Fruit fly (Drosophila melanogaster) whole organism, prepupa: Measurements from ENCODE around the gene PIG-H.
A peak's percentile ranks its signal among the peaks of the same experiment; 100 is the strongest.

ENCODE experiments used
- Blimp-1 ChIP-seq: fragments of 200-800 bp; sonication (Bioruptor generic); optimal IDR thresholded peaks from 3 replicates; lab custom pipeline; 2017; ENCODE audit warnings: missing biosample characterization, missing genetic modification characterization, mild to moderate bottlenecking, moderate library complexity, missing genetic modification reagents
- CG10631 ChIP-seq: fragments of 200-800 bp; sonication (Bioruptor generic); optimal IDR thresholded peaks from 2 replicates; lab custom pipeline; 2016; ENCODE audit warnings: missing biosample characterization, missing genetic modification characterization
- CG10669 ChIP-seq: fragments of 200-800 bp; sonication (Bioruptor generic); optimal IDR thresholded peaks from 3 replicates; lab custom pipeline; 2018; ENCODE audit warnings: missing biosample characterization, mild to moderate bottlenecking, missing genetic modification characterization, moderate library complexity
- CG11294 ChIP-seq: fragments of 200-800 bp; sonication (Bioruptor generic); IDR thresholded peaks from 2 replicates; pipeline ENCODE4 v1.3.6; 2022; ENCODE audit warnings: missing biosample characterization, missing genetic modification characterization
- CG11902 ChIP-seq: fragments of 200-800 bp; sonication (Bioruptor generic); optimal IDR thresholded peaks from 3 replicates; lab custom pipeline; 2016; ENCODE audit warnings: missing biosample characterization, missing genetic modification characterization
- CG15336 ChIP-seq: fragments of 200-800 bp; sonication (Bioruptor generic); IDR thresholded peaks from 2 replicates; pipeline ENCODE4 v1.3.6; 2022; ENCODE audit warnings: missing biosample characterization, missing genetic modification characterization
- CG16779 ChIP-seq: fragments of 200-800 bp; sonication (Bioruptor generic); optimal IDR thresholded peaks from 3 replicates; lab custom pipeline; 2017; ENCODE audit warnings: missing biosample characterization, mild to moderate bottlenecking, missing genetic modification characterization
- CG3032 ChIP-seq: fragments of 200-800 bp; optimal IDR thresholded peaks from 2 replicates; lab custom pipeline; 2019; ENCODE audit warnings: missing biosample characterization, mild to moderate bottlenecking, missing genetic modification characterization, moderate library complexity
- CG31627 ChIP-seq: fragments of 200-800 bp; sonication (Bioruptor generic); optimal IDR thresholded peaks from 3 replicates; lab custom pipeline; 2016; ENCODE audit warnings: missing biosample characterization, missing genetic modification characterization
- CG32006 ChIP-seq: fragments of 200-800 bp; sonication (Bioruptor generic); optimal IDR thresholded peaks from 3 replicates; lab custom pipeline; 2017; ENCODE audit warnings: missing biosample characterization, mild to moderate bottlenecking, missing genetic modification characterization
- CG34406 ChIP-seq: fragments of 200-800 bp; sonication (Bioruptor generic); optimal IDR thresholded peaks from 3 replicates; lab custom pipeline; 2016; ENCODE audit warnings: missing biosample characterization, missing genetic modification characterization
- CG6276 ChIP-seq: fragments of 200-800 bp; sonication (Bioruptor generic); optimal IDR thresholded peaks from 2 replicates; lab custom pipeline; 2017; ENCODE audit warnings: missing biosample characterization, mild to moderate bottlenecking, missing genetic modification characterization
- CG6854 ChIP-seq: fragments of 200-800 bp; sonication (Bioruptor generic); optimal IDR thresholded peaks from 2 replicates; lab custom pipeline; 2017; ENCODE audit warnings: missing biosample characterization, mild to moderate bottlenecking, missing genetic modification characterization
- CG7368 ChIP-seq: fragments of 200-800 bp; sonication (Bioruptor generic); optimal IDR thresholded peaks from 3 replicates; lab custom pipeline; 2016; ENCODE audit warnings: missing biosample characterization, missing genetic modification characterization
- CG8119 ChIP-seq: fragments of 200-800 bp; sonication (Bioruptor generic); IDR thresholded peaks from 3 replicates; pipeline ENCODE4 v1.3.6; 2022; ENCODE audit warnings: missing biosample characterization, missing genetic modification characterization
- CG8319 ChIP-seq: fragments of 200-800 bp; sonication (Bioruptor generic); optimal IDR thresholded peaks from 3 replicates; lab custom pipeline; 2016; ENCODE audit warnings: missing biosample characterization, missing genetic modification characterization
- CG8632 ChIP-seq: fragments of 200-800 bp; sonication (Bioruptor generic); optimal IDR thresholded peaks from 3 replicates; lab custom pipeline; 2016; ENCODE audit warnings: missing biosample characterization, missing genetic modification characterization
- Eip78C ChIP-seq: fragments of 200-800 bp; sonication (Bioruptor generic); peaks from one replicate; lab custom pipeline; 2016; ENCODE audit warnings: missing biosample characterization, missing genetic modification characterization
- Eip93F ChIP-seq: fragments of 200-800 bp; sonication (Bioruptor generic); optimal IDR thresholded peaks from 2 replicates; lab custom pipeline; 2016; ENCODE audit warnings: missing biosample characterization, mild to moderate bottlenecking, missing genetic modification characterization
- Ets96B ChIP-seq: fragments of 200-800 bp; optimal IDR thresholded peaks from 2 replicates; lab custom pipeline; 2019; ENCODE audit warnings: missing biosample characterization, mild to moderate bottlenecking, missing genetic modification characterization, moderate library complexity
- Gug ChIP-seq: fragments of 200-800 bp; sonication (Bioruptor generic); IDR thresholded peaks from 2 replicates; pipeline ENCODE4 v1.3.6; 2022; ENCODE audit warnings: missing biosample characterization, missing genetic modification characterization
- Hr38 ChIP-seq: sonication (Bioruptor generic); optimal IDR thresholded peaks from 2 replicates; lab custom pipeline; 2016; ENCODE audit warnings: missing biosample characterization, missing genetic modification characterization
- Hr39 ChIP-seq: fragments of 200-800 bp; sonication (Bioruptor generic); optimal IDR thresholded peaks from 2 replicates; lab custom pipeline; 2016; ENCODE audit warnings: missing biosample characterization, missing genetic modification characterization
- Hr4 ChIP-seq: fragments of 200-800 bp; sonication (Bioruptor generic); optimal IDR thresholded peaks from 3 replicates; lab custom pipeline; 2016; ENCODE audit warnings: missing biosample characterization, missing genetic modification characterization
- Lpt ChIP-seq: fragments of 200-800 bp; sonication (Bioruptor generic); optimal IDR thresholded peaks from 3 replicates; lab custom pipeline; 2016; ENCODE audit warnings: missing biosample characterization, missing genetic modification characterization
- Met ChIP-seq: fragments of 200-800 bp; sonication (Bioruptor generic); optimal IDR thresholded peaks from 3 replicates; lab custom pipeline; 2016; ENCODE audit warnings: missing biosample characterization, missing genetic modification characterization
- Smox ChIP-seq: fragments of 200-800 bp; sonication (Bioruptor generic); optimal IDR thresholded peaks from 3 replicates; lab custom pipeline; 2016; ENCODE audit warnings: missing biosample characterization, missing genetic modification characterization
- Sox15 ChIP-seq: fragments of 200-800 bp; sonication (Bioruptor generic); optimal IDR thresholded peaks from 3 replicates; lab custom pipeline; 2016; ENCODE audit warnings: missing biosample characterization, missing genetic modification characterization
- achi ChIP-seq: fragments of 200-800 bp; sonication (Bioruptor generic); optimal IDR thresholded peaks from 3 replicates; lab custom pipeline; 2016; ENCODE audit warnings: missing biosample characterization, missing genetic modification characterization
- dac ChIP-seq: fragments of 200-800 bp; sonication (Bioruptor generic); optimal IDR thresholded peaks from 2 replicates; lab custom pipeline; 2017; ENCODE audit warnings: missing biosample characterization, mild to moderate bottlenecking, missing genetic modification characterization
- eg ChIP-seq: fragments of 200-800 bp; sonication (Bioruptor generic); IDR thresholded peaks from 3 replicates; pipeline ENCODE4 v1.3.6; 2022; ENCODE audit warnings: missing biosample characterization, missing genetic modification characterization
- fd85E ChIP-seq: fragments of 200-800 bp; sonication (Bioruptor generic); optimal IDR thresholded peaks from 3 replicates; lab custom pipeline; 2016; ENCODE audit warnings: missing biosample characterization, missing genetic modification characterization
- fkh ChIP-seq: fragments of 200-800 bp; sonication (Bioruptor generic); optimal IDR thresholded peaks from 3 replicates; lab custom pipeline; 2017; ENCODE audit warnings: missing biosample characterization, mild to moderate bottlenecking, missing genetic modification characterization, moderate library complexity
- net ChIP-seq: fragments of 200-800 bp; sonication (Bioruptor generic); optimal IDR thresholded peaks from 3 replicates; lab custom pipeline; 2016; ENCODE audit warnings: missing biosample characterization, missing genetic modification characterization
- pdm3 ChIP-seq: fragments of 200-800 bp; sonication (Bioruptor generic); optimal IDR thresholded peaks from 3 replicates; lab custom pipeline; 2016; ENCODE audit warnings: missing biosample characterization, missing genetic modification characterization
- salr ChIP-seq, 2 experiments: fragments of 200-800 bp; sonication (Bioruptor generic); optimal IDR thresholded peaks; 3 replicates each; lab custom pipeline; 2016 to 2018; ENCODE audit warnings: missing biosample characterization in 2 of 2, missing genetic modification characterization in 2 of 2, mild to moderate bottlenecking in 1 of 2
- spab ChIP-seq: fragments of 200-800 bp; sonication (Bioruptor generic); optimal IDR thresholded peaks from 2 replicates; lab custom pipeline; 2017; ENCODE audit warnings: missing biosample characterization, mild to moderate bottlenecking, missing genetic modification characterization, missing genetic modification reagents
- svp ChIP-seq: fragments of 200-800 bp; sonication (Bioruptor generic); peaks from one replicate; lab custom pipeline; 2016; ENCODE audit warnings: missing biosample characterization, missing genetic modification characterization
- vri ChIP-seq: fragments of 200-800 bp; sonication (Bioruptor generic); optimal IDR thresholded peaks from 3 replicates; lab custom pipeline; 2016; ENCODE audit warnings: missing biosample characterization, mild to moderate bottlenecking, missing genetic modification characterization

PIG-H gene

DNA sequence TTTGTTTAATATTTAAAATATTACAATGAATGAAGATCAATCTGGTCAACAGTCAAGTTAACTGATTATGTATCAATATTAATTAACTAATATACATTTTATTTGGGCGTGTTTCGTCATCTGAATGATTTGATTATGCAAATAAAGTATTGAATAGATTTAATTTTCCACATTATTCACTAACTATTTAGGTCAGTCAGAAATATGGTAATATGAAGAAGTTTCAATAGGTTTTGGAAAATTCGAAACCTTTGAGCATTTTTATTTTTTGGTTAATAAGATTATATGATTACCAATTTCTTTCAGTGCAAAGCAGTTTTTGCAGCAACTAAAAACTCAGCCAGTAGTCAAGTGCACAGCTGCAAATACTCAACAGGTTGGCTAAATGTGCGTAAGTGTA lies 7.5 kb upstream of the PIG-H start (continued):
- TF ChIP-seq CG7368 (GFP tag; lab: Kevin White, UChicago) (no peak), spab (GFP tag; lab: Kevin White, UChicago) (no peak), CG34406 (GFP tag; lab: Kevin White, UChicago) (no peak), Blimp-1 (GFP tag; lab: Kevin White, UChicago) (no peak), net (GFP tag; lab: Kevin White, UChicago) (peak; percentile 47), eg (GFP tag; lab: Robert Waterston, UW) (peak; percentile 70)
- TF ChIP-seq, all 60 proteins: peak for 15

DNA sequence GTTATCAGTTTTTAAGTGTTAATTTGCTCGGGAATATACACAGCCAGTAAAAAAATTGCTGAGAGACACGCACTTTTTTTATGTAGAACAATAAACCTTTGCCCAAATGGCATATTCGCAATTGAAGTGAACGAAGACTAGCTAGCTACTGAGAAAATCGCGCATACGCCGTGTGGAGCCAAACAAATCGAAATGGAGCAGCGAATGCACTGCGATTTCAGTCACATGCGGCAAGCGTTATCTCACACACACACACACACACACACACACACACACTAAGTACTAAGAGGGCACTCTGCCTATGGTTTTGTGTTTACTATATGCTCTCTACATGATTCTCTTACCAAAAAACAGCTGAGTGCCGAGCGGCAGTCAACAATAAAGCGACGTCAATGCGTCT lies 6.1 kb upstream of the PIG-H start:
- no peak for TF ChIP-seq Hr4 (GFP tag; lab: Kevin White, UChicago)

DNA sequence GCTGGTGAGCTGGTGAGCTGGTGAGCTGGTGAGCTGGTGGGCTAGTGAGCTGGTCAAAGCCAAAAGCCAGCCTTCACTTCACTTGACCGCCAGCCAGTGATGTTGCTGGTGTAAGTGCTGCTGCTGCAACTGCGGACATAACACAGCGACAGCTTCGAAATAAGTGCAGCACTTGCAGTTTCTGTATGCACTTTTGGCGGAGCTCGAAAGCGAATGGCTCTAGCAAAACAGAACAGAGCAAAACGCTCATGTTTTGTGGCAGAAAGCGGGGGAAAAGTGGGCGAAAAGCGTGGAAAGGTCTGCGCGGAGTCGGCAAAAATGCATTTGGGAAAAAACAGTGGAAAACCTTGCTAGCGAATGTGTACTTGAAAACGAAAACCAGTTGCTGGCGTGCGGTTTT lies 5.0 kb upstream of the PIG-H start:
- TF ChIP-seq Hr4 (GFP tag; lab: Kevin White, UChicago) (no peak), Sox15 (GFP tag; lab: Kevin White, UChicago) (no peak), CG11294 (GFP tag; lab: Robert Waterston, UW) (no peak), Ets96B (no peak), Eip78C (GFP tag; lab: Kevin White, UChicago) (peak; percentile 44), pdm3 (no peak), Gug (GFP tag; lab: Robert Waterston, UW) (no peak), Smox (GFP tag; lab: Kevin White, UChicago) (no peak), Eip93F (GFP tag; lab: Kevin White, UChicago) (no peak)

DNA sequence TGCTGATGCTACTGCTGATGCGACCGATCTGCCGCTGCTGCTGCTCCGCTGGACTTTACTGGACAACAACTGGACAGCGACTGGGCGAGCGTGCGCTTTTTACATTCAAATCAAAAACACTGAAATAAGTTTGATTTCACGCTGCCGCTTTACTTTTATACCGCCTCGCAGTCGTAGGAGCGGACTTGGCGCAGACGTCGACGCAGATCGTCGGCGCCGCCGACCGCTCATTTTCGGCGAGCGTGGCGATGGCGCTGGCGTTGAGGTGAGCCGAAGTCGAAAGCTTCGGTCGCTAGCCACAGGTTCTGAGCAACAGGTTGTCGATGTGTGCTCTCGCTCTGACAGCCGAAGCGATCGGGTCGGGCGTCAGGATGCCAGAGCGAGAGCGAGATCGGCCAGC lies 3.9 kb upstream of the PIG-H start, which contains the start of gene Elovl7:
Gene Elovl7 (minus strand): TSS at position 131 of the 400 bp plus-strand sequence.
- TF ChIP-seq net (GFP tag; lab: Kevin White, UChicago): no peak
- TF ChIP-seq CG16779 (tag; lab: Kevin White, UChicago): no peak
- no peak for TF ChIP-seq CG32006 (GFP tag; lab: Kevin White, UChicago)
- no peak for TF ChIP-seq CG3032 (tag; lab: Kevin White, UChicago)
- peak; percentile 76 for TF ChIP-seq CG6854 (GFP tag; lab: Kevin White, UChicago)
- peak; percentile 28 for TF ChIP-seq Eip78C (GFP tag; lab: Kevin White, UChicago)
- TF ChIP-seq, all 60 proteins: peak for 2

DNA sequence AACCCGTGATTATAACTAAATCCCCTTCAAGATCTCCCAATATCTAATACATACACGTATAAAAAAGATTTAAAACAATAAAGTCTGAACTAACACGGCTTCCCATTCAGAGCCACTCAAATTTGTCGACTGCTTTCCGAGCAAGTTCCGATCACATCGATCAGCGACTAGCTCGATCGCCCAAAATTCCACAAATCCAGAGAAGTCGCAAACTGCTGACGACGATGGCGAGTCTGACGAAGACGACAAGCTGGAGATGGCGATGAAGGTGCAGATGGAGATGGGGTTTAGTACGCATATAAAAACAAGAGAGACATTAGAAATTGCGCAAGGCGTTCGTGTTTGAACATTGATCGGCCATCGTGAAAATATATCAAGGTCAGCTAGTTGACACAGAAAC lies 854 bp upstream of the PIG-H start:
- TF ChIP-seq CG15336 (GFP tag; lab: Robert Waterston, UW) (no peak), Lpt (GFP tag; lab: Kevin White, UChicago) (no peak), fd85E (GFP tag; lab: Kevin White, UChicago) (no peak), CG31627 (GFP tag; lab: Kevin White, UChicago) (no peak), CG6854 (GFP tag; lab: Kevin White, UChicago) (no peak), Hr38 (no peak), Hr4 (GFP tag; lab: Kevin White, UChicago) (no peak), CG8319 (GFP tag; lab: Kevin White, UChicago) (no peak), Gug (GFP tag; lab: Robert Waterston, UW) (no peak), Met (GFP tag; lab: Kevin White, UChicago) (no peak), salr (GFP tag; optimal IDR thresholded peaks at IDR 0.05; lab: Kevin White, UChicago) (no peak), vri (GFP tag; lab: Kevin White, UChicago) (no peak), Eip78C (GFP tag; lab: Kevin White, UChicago) (no peak), Hr39 (GFP tag; lab: Kevin White, UChicago) (no peak)
- TF ChIP-seq, all 60 proteins: peak for 0

- TF ChIP-seq CG10631 (peak; percentile 97), Sox15 (GFP tag; lab: Kevin White, UChicago) (peak; percentile 94), eg (GFP tag; lab: Robert Waterston, UW) (peak; percentile 97), CG6276 (GFP tag; lab: Kevin White, UChicago) (peak; percentile 92), pdm3 (peak; percentile 94), net (GFP tag; lab: Kevin White, UChicago) (peak; percentile 94), CG8632 (GFP tag; lab: Kevin White, UChicago) (peak; percentile 97), Blimp-1 (GFP tag; lab: Kevin White, UChicago) (peak; percentile 90), svp (GFP tag; lab: Kevin White, UChicago) (peak; percentile 98), CG10669 (GFP tag; lab: Kevin White, UChicago) (peak; percentile 95), CG16779 (tag; lab: Kevin White, UChicago) (peak; percentile 89), Hr39 (GFP tag; lab: Kevin White, UChicago) (peak; percentile 93), Smox (GFP tag; lab: Kevin White, UChicago) (peak; percentile 95), CG6854 (GFP tag; lab: Kevin White, UChicago) (peak; percentile 93), CG7368 (GFP tag; lab: Kevin White, UChicago) (peak; percentile 94), dac (peak; percentile 81), fkh (no peak), CG11902 (GFP tag; lab: Kevin White, UChicago) (peak; percentile 96), vri (GFP tag; lab: Kevin White, UChicago) (peak; percentile 98), CG8119 (GFP tag; lab: Robert Waterston, UW) (peak; percentile 97), CG31627 (GFP tag; lab: Kevin White, UChicago) (peak; percentile 95), achi (GFP tag; lab: Kevin White, UChicago) (peak; percentile 96)
Observed at dm6 chr3R:8001074-8001669, 1.5 kb downstream of the PIG-H start, which contains the start of the genes Kmn2 and CG2698. TSS of gene Kmn2 (minus strand) at chr3R:8001309. TSS of gene CG2698 (plus strand) at chr3R:8001562.
